Worm (Caenorhabditis elegans): ENCODE data around the gene end-3.

end-3 gene

ce11 chrV:14008353-14008859 is 6.1 kb upstream of the end-3 start:
- TF ChIP-seq nhr-237 (tag; optimal IDR thresholded peaks at IDR 0.05): no peak
- no peak for TF ChIP-seq nhr-6 (tag; optimal IDR thresholded peaks at IDR 0.05)
- TF ChIP-seq mdl-1 (tag; optimal IDR thresholded peaks at IDR 0.05): no peak
- TF ChIP-seq lsy-2 (tag; optimal IDR thresholded peaks at IDR 0.05): peak in 1 of 2 experiments; percentile 45
- TF ChIP-seq sma-3 (GFP tag; optimal IDR thresholded peaks at IDR 0.05): peak; percentile 19
- TF ChIP-seq elt-3 (tag; optimal IDR thresholded peaks at IDR 0.05): no peak
- TF ChIP-seq ama-1 (optimal IDR thresholded peaks at IDR 0.05): peak; percentile 18
- peak; percentile 64 for TF ChIP-seq nhr-129 (tag; optimal IDR thresholded peaks at IDR 0.05)
- peak; percentile 28 for TF ChIP-seq crh-2 (tag; optimal IDR thresholded peaks at IDR 0.05)
- TF ChIP-seq sma-9 (GFP tag; optimal IDR thresholded peaks at IDR 0.05): peak; percentile 16
- TF ChIP-seq sma-9 (tag; optimal IDR thresholded peaks at IDR 0.05): no peak
- TF ChIP-seq fos-1 (tag; optimal IDR thresholded peaks at IDR 0.05): peak; percentile 22
- no peak for TF ChIP-seq ceh-16 (tag; optimal IDR thresholded peaks at IDR 0.05)
- no peak for TF ChIP-seq nhr-25 (tag; optimal IDR thresholded peaks at IDR 0.05)
- no peak for TF ChIP-seq ceh-82 (tag; optimal IDR thresholded peaks at IDR 0.05)

ce11 chrV:14010021-14010420 is 4.5 kb upstream of the end-3 start:
- TF ChIP-seq mbf-1 (tag; optimal IDR thresholded peaks at IDR 0.05): no peak
- no peak for TF ChIP-seq nhr-21 (tag; optimal IDR thresholded peaks at IDR 0.05)
- no peak for TF ChIP-seq unc-39 (tag; optimal IDR thresholded peaks at IDR 0.05)
- TF ChIP-seq lin-13 (GFP tag; optimal IDR thresholded peaks at IDR 0.05): no peak
- TF ChIP-seq unc-62 (GFP tag; optimal IDR thresholded peaks at IDR 0.05): no peak
- TF ChIP-seq unc-55 (GFP tag; optimal IDR thresholded peaks at IDR 0.05): no peak
- no peak for TF ChIP-seq nhr-6 (tag; optimal IDR thresholded peaks at IDR 0.05)
- no peak for TF ChIP-seq fos-1 (tag; optimal IDR thresholded peaks at IDR 0.05)
- no peak for TF ChIP-seq elt-3 (tag; optimal IDR thresholded peaks at IDR 0.05)
- no peak for TF ChIP-seq lin-39 (tag; optimal IDR thresholded peaks at IDR 0.05)
- no peak for TF ChIP-seq sem-4 (tag; optimal IDR thresholded peaks at IDR 0.05)
- no peak for TF ChIP-seq snpc-4 (tag; optimal IDR thresholded peaks at IDR 0.05)

DNA sequence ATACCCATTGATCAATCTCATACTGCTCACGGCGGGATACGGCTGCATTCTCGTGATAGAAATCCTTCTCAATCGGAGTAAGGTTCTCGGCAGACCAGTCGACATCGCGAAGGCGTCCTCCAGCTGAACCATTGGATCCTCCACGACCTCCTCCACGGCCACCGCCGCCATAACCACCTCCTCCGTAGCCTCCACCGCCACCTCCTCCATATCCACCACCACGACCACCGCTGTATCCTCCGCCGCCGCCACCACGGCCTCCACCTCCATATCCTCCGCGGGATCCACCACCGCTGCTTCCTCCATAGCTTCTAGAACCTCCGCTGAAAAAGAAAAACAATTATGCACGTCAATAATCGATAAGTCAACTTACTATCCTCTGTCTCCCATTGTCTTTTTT is 3.1 kb upstream of the end-3 start:
- TF ChIP-seq unc-39 (tag; optimal IDR thresholded peaks at IDR 0.05) (no peak), sma-9 (GFP tag; optimal IDR thresholded peaks at IDR 0.05) (no peak), sma-9 (tag; optimal IDR thresholded peaks at IDR 0.05) (no peak), lin-39 (tag; optimal IDR thresholded peaks at IDR 0.05) (no peak), R02D3.7 (tag; optimal IDR thresholded peaks at IDR 0.05) (no peak), mbf-1 (tag; optimal IDR thresholded peaks at IDR 0.05) (no peak), nhr-77 (tag; optimal IDR thresholded peaks at IDR 0.05) (no peak), ztf-1 (GFP tag; conservative IDR thresholded peaks at IDR 0.05) (no peak)

DNA sequence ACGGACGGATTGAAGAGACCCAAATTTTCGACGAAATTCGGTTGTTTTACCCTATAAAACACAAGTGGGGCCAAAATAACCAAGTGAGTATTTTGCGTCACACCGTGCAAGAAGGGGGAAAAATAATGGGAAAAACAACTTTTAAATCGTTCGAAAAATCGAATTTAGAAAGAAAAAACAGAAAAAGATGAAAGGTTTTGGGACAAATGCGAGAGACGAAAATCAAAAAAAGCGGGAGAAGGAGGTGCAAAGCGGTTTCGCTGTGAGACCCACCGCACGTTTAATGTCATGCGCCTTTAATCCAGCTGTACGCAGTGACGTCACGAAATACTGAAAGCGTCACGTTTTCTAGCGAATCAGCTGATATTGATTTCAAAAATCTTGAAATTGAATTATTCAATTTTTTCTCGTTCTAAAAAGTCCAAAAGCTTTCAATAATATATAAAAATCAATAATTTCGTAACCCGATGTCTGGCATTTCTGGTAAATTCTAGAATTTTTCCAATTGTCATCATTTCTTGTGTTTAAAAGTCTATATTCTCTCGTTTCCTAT is 2.4 kb upstream of the end-3 start, which contains the start of the genes ddx-17 and aip-1:
TSS of gene ddx-17 (minus strand) at position 51 of the 553 bp plus-strand sequence.
TSS of gene aip-1 (plus strand) at position 332 of the 553 bp plus-strand sequence.
- TF ChIP-seq crh-2 (tag; optimal IDR thresholded peaks at IDR 0.05) (peak; percentile 88), nhr-129 (tag; optimal IDR thresholded peaks at IDR 0.05) (peak; percentile 86), nhr-77 (tag; optimal IDR thresholded peaks at IDR 0.05) (no peak), gmeb-1 (tag; optimal IDR thresholded peaks at IDR 0.05) (peak; percentile 65), nhr-237 (tag; optimal IDR thresholded peaks at IDR 0.05) (no peak), blmp-1 (tag; optimal IDR thresholded peaks at IDR 0.05; ENCODE audit: insufficient read depth) (peak; percentile 36), nhr-21 (tag; optimal IDR thresholded peaks at IDR 0.05) (peak; percentile 51), ZK546.5 (tag; optimal IDR thresholded peaks at IDR 0.05) (no peak), F13H6.1 (tag; optimal IDR thresholded peaks at IDR 0.05) (peak; percentile 55), nhr-23 (tag; optimal IDR thresholded peaks at IDR 0.05) (no peak), zag-1 (tag; optimal IDR thresholded peaks at IDR 0.05) (no peak), sma-3 (GFP tag; optimal IDR thresholded peaks at IDR 0.05) (peak; percentile 34), sem-4 (tag; optimal IDR thresholded peaks at IDR 0.05) (peak; percentile 2), elt-1 (tag; optimal IDR thresholded peaks at IDR 0.05) (no peak), ztf-4 (tag; optimal IDR thresholded peaks at IDR 0.05) (peak; percentile 23), lin-39 (tag; optimal IDR thresholded peaks at IDR 0.05) (no peak), nhr-12 (tag; optimal IDR thresholded peaks at IDR 0.05) (no peak), ama-1 (optimal IDR thresholded peaks at IDR 0.05) (peak; percentile 83), mab-5 (tag; optimal IDR thresholded peaks at IDR 0.05) (peak; percentile 25), lin-13 (GFP tag; optimal IDR thresholded peaks at IDR 0.05) (peak; percentile 33), mbf-1 (tag; optimal IDR thresholded peaks at IDR 0.05) (no peak), peb-1 (tag; optimal IDR thresholded peaks at IDR 0.05) (no peak), elt-3 (tag; optimal IDR thresholded peaks at IDR 0.05) (no peak), lsy-2 (tag; optimal IDR thresholded peaks at IDR 0.05) (peak; percentile 35 to 87), nhr-10 (tag; optimal IDR thresholded peaks at IDR 0.05) (peak; percentile 23), nhr-6 (tag; optimal IDR thresholded peaks at IDR 0.05) (no peak), unc-39 (tag; optimal IDR thresholded peaks at IDR 0.05) (no peak), nhr-11 (tag; optimal IDR thresholded peaks at IDR 0.05) (no peak), lin-11 (tag; optimal IDR thresholded peaks at IDR 0.05) (peak; percentile 58), egl-27 (tag; optimal IDR thresholded peaks at IDR 0.05) (no peak), ztf-11 (tag; optimal IDR thresholded peaks at IDR 0.05) (no peak), skn-1 (tag; optimal IDR thresholded peaks at IDR 0.05) (peak; percentile 87), fos-1 (tag; optimal IDR thresholded peaks at IDR 0.05) (peak; percentile 60), nhr-25 (tag; optimal IDR thresholded peaks at IDR 0.05) (peak; percentile 74), ceh-16 (tag; optimal IDR thresholded peaks at IDR 0.05) (no peak), unc-55 (GFP tag; optimal IDR thresholded peaks at IDR 0.05) (peak; percentile 88), dmd-4 (tag; optimal IDR thresholded peaks at IDR 0.05) (no peak)

All from whole organism, L2 larva.